Worm (Caenorhabditis elegans) whole organism, L4 larva: ENCODE data around the gene F42A6.5.

ENCODE experiments used
- D1046.2 ChIP-seq: fragments of 200-800 bp; sonication (Bioruptor generic); IDR thresholded peaks from 2 replicates; pipeline ENCODE4 v1.3.6; 2022; ENCODE audit warnings: missing genetic modification characterization, missing compliant biosample characterization
- F44E2.7 ChIP-seq: fragments of 200-800 bp; sonication (Bioruptor generic); IDR thresholded peaks from 2 replicates; pipeline ENCODE4 v2.1.2; 2022; ENCODE audit warnings: missing genetic modification characterization, missing compliant biosample characterization
- R02D3.7 ChIP-seq: fragments of 150-350 bp; sonication (generic microtip); optimal IDR thresholded peaks from 3 replicates; lab custom pipeline; 2014; ENCODE audit warnings: missing biosample characterization, missing genetic modification characterization
- T26A8.4 ChIP-seq: fragments of 200-800 bp; sonication (Bioruptor generic); IDR thresholded peaks from 2 replicates; pipeline ENCODE4 v1.3.6; 2022; ENCODE audit warnings: missing genetic modification characterization, missing compliant biosample characterization
- Y48G9A.11 ChIP-seq: fragments of 200-800 bp; sonication (Bioruptor generic); IDR thresholded peaks from 2 replicates; pipeline ENCODE4 v1.3.6; 2022; ENCODE audit warnings: missing genetic modification reagents, missing genetic modification characterization, missing compliant biosample characterization
- Y5F2A.4 ChIP-seq: fragments of 200-800 bp; sonication (Bioruptor generic); optimal IDR thresholded peaks from 2 replicates; lab custom pipeline; 2018; ENCODE audit warnings: mild to moderate bottlenecking, missing genetic modification characterization, missing compliant biosample characterization
- ZK546.5 ChIP-seq, 2 experiments: sonication (generic microtip); optimal IDR thresholded peaks; 2 replicates each; lab custom pipeline; 2017; ENCODE audit warnings: missing biosample characterization in 2 of 2, missing genetic modification characterization in 2 of 2
- arid-1 ChIP-seq: fragments of 200-800 bp; sonication (Bioruptor generic); conservative IDR thresholded peaks from 2 replicates; pipeline ENCODE4 v1.3.6; 2022; ENCODE audit warnings: missing genetic modification reagents, missing genetic modification characterization, missing compliant biosample characterization
- ceh-28 ChIP-seq: fragments of 150-350 bp; optimal IDR thresholded peaks from 2 replicates; lab custom pipeline; 2014; ENCODE audit warnings: missing biosample characterization, missing genetic modification reagents, missing genetic modification characterization
- ceh-82 ChIP-seq: sonication (generic microtip); optimal IDR thresholded peaks from 2 replicates; lab custom pipeline; 2017; ENCODE audit warnings: missing biosample characterization, missing genetic modification characterization
- daf-16 ChIP-seq, 3 experiments: sonication (generic microtip); optimal IDR thresholded peaks; 2 replicates each; lab custom pipeline; 2016 to 2017; ENCODE audit warnings: missing genetic modification characterization in 3 of 3, missing genetic modification reagents in 3 of 3, mild to moderate bottlenecking in 2 of 3, missing compliant biosample characterization in 2 of 3, missing biosample characterization in 1 of 3, moderate library complexity in 1 of 3
- daf-19 ChIP-seq: fragments of 200-800 bp; sonication (Bioruptor generic); conservative IDR thresholded peaks from 2 replicates; pipeline ENCODE4 v1.3.6; 2022; ENCODE audit warnings: missing genetic modification characterization, missing compliant biosample characterization
- dmd-8 ChIP-seq: fragments of 200-800 bp; sonication (Bioruptor generic); IDR thresholded peaks from 2 replicates; pipeline ENCODE4 v1.3.6; 2022; ENCODE audit warnings: missing genetic modification characterization, missing compliant biosample characterization
- duxl-1 ChIP-seq: sonication (generic microtip); optimal IDR thresholded peaks from 2 replicates; lab custom pipeline; 2016; ENCODE audit warnings: mild to moderate bottlenecking, missing genetic modification characterization, moderate library complexity, missing compliant biosample characterization; ENCODE audit not compliant: poor library complexity
- egl-43 ChIP-seq: fragments of 200-800 bp; sonication (Bioruptor generic); IDR thresholded peaks from 2 replicates; pipeline ENCODE4 v1.3.6; 2022; ENCODE audit warnings: missing genetic modification reagents, missing genetic modification characterization, missing compliant biosample characterization
- fos-1 ChIP-seq: fragments of 150-350 bp; optimal IDR thresholded peaks from 2 replicates; lab custom pipeline; 2014; ENCODE audit warnings: missing biosample characterization, missing genetic modification characterization
- gei-8 ChIP-seq: fragments of 200-800 bp; sonication (Bioruptor generic); optimal IDR thresholded peaks from 2 replicates; lab custom pipeline; 2018; ENCODE audit warnings: mild to moderate bottlenecking, missing genetic modification characterization, missing compliant biosample characterization
- hlh-11 ChIP-seq: fragments of 200-800 bp; sonication (Bioruptor generic); optimal IDR thresholded peaks from 2 replicates; lab custom pipeline; 2018; ENCODE audit warnings: mild to moderate bottlenecking, missing genetic modification characterization, missing compliant biosample characterization
- hlh-30 ChIP-seq: sonication (generic microtip); optimal IDR thresholded peaks from 2 replicates; lab custom pipeline; 2017; ENCODE audit warnings: antibody characterized with exemption, mild to moderate bottlenecking, missing genetic modification characterization, missing compliant biosample characterization; ENCODE audit not compliant: insufficient read depth
- hmg-1.1 ChIP-seq: fragments of 200-800 bp; sonication (Bioruptor generic); IDR thresholded peaks from 2 replicates; pipeline ENCODE4 v1.3.6; 2022; ENCODE audit warnings: missing genetic modification reagents, missing genetic modification characterization, missing compliant biosample characterization
- lin-13 ChIP-seq: fragments of 150-350 bp; optimal IDR thresholded peaks from 2 replicates; lab custom pipeline; 2014; ENCODE audit warnings: missing biosample characterization, missing genetic modification reagents, missing genetic modification characterization
- lin-29 ChIP-seq: fragments of 200-800 bp; sonication (Bioruptor generic); IDR thresholded peaks from 2 replicates; pipeline ENCODE4 v1.3.6; 2022; ENCODE audit warnings: missing genetic modification reagents, missing genetic modification characterization, missing compliant biosample characterization
- lin-38 ChIP-seq: fragments of 200-800 bp; sonication (Bioruptor generic); IDR thresholded peaks from 2 replicates; pipeline ENCODE4 v1.3.6; 2022; ENCODE audit warnings: missing genetic modification reagents, missing genetic modification characterization, missing compliant biosample characterization
- madf-9 ChIP-seq: fragments of 200-800 bp; sonication (Bioruptor generic); conservative IDR thresholded peaks from 2 replicates; pipeline ENCODE4 v1.3.6; 2022; ENCODE audit warnings: missing genetic modification reagents, missing genetic modification characterization, missing compliant biosample characterization
- mep-1 ChIP-seq: fragments of 150-350 bp; sonication (generic microtip); optimal IDR thresholded peaks from 3 replicates; lab custom pipeline; 2014; ENCODE audit warnings: missing biosample characterization, missing genetic modification characterization
- mes-2 ChIP-seq: sonication (generic microtip); optimal IDR thresholded peaks from 2 replicates; lab custom pipeline; 2016; ENCODE audit warnings: missing genotype, mild to moderate bottlenecking, missing genetic modification characterization, missing compliant biosample characterization; ENCODE audit not compliant: poor library complexity, severe bottlenecking
- nhr-237 ChIP-seq: sonication (generic microtip); optimal IDR thresholded peaks from 2 replicates; lab custom pipeline; 2017; ENCODE audit warnings: missing biosample characterization, missing genetic modification characterization
- nhr-6 ChIP-seq: fragments of 150-350 bp; optimal IDR thresholded peaks from 2 replicates; lab custom pipeline; 2014; ENCODE audit warnings: missing biosample characterization, missing genetic modification characterization
- nhr-76 ChIP-seq: fragments of 150-350 bp; optimal IDR thresholded peaks from 2 replicates; lab custom pipeline; 2014; ENCODE audit warnings: missing biosample characterization, missing genetic modification characterization
- nhr-77 ChIP-seq: fragments of 150-350 bp; optimal IDR thresholded peaks from 2 replicates; lab custom pipeline; 2014; ENCODE audit warnings: missing biosample characterization, missing genetic modification characterization
- saeg-2 ChIP-seq: fragments of 200-800 bp; sonication (Bioruptor generic); IDR thresholded peaks from 2 replicates; pipeline ENCODE4 v1.3.6; 2022; ENCODE audit warnings: missing genetic modification reagents, missing genetic modification characterization, missing compliant biosample characterization
- sdz-12 ChIP-seq: fragments of 200-800 bp; sonication (Bioruptor generic); optimal IDR thresholded peaks from 2 replicates; lab custom pipeline; 2018; ENCODE audit warnings: mild to moderate bottlenecking, missing genetic modification characterization, missing compliant biosample characterization
- set-16 ChIP-seq: fragments of 200-800 bp; sonication (Bioruptor generic); IDR thresholded peaks from 2 replicates; pipeline ENCODE4 v1.3.6; 2022; ENCODE audit warnings: missing genetic modification reagents, missing genetic modification characterization, missing compliant biosample characterization
- snpc-1.2 ChIP-seq: fragments of 200-800 bp; sonication (Bioruptor generic); IDR thresholded peaks from 2 replicates; pipeline ENCODE4 v1.3.6; 2022; ENCODE audit warnings: missing genetic modification reagents, missing genetic modification characterization, missing compliant biosample characterization
- tag-97 ChIP-seq: fragments of 200-800 bp; sonication (Bioruptor generic); IDR thresholded peaks from 2 replicates; pipeline ENCODE4 v1.3.6; 2022; ENCODE audit warnings: missing genetic modification characterization, missing compliant biosample characterization
- tra-1 ChIP-seq: fragments of 200-800 bp; sonication (Bioruptor generic); IDR thresholded peaks from 2 replicates; pipeline ENCODE4 v1.3.6; 2022; ENCODE audit warnings: missing genetic modification reagents, missing genetic modification characterization, missing compliant biosample characterization
- unc-130 ChIP-seq: sonication (generic microtip); optimal IDR thresholded peaks from 2 replicates; lab custom pipeline; 2016; ENCODE audit warnings: missing genetic modification reagents, missing genetic modification characterization, missing compliant biosample characterization
- unc-39 ChIP-seq: sonication (generic microtip); optimal IDR thresholded peaks from 2 replicates; lab custom pipeline; 2017; ENCODE audit warnings: missing biosample characterization, missing genetic modification characterization
- zfp-3 ChIP-seq: fragments of 200-800 bp; sonication (Bioruptor generic); conservative IDR thresholded peaks from 2 replicates; pipeline ENCODE4 v1.3.6; 2022; ENCODE audit warnings: missing genetic modification reagents, missing genetic modification characterization, missing compliant biosample characterization
- zip-11 ChIP-seq: fragments of 200-800 bp; sonication (Bioruptor generic); IDR thresholded peaks from 2 replicates; pipeline ENCODE4 v1.3.6; 2022; ENCODE audit warnings: missing genetic modification characterization, missing compliant biosample characterization
- zip-2 ChIP-seq: fragments of 150-350 bp; optimal IDR thresholded peaks from 2 replicates; lab custom pipeline; 2014; ENCODE audit warnings: missing biosample characterization, missing genetic modification characterization
- ztf-11 ChIP-seq: fragments of 150-350 bp; optimal IDR thresholded peaks from 2 replicates; lab custom pipeline; 2014; ENCODE audit warnings: missing biosample characterization, missing genetic modification characterization
- ztf-7 ChIP-seq: fragments of 150-350 bp; optimal IDR thresholded peaks from 2 replicates; lab custom pipeline; 2014; ENCODE audit warnings: missing biosample characterization, missing genetic modification characterization

F42A6.5 gene

DNA sequence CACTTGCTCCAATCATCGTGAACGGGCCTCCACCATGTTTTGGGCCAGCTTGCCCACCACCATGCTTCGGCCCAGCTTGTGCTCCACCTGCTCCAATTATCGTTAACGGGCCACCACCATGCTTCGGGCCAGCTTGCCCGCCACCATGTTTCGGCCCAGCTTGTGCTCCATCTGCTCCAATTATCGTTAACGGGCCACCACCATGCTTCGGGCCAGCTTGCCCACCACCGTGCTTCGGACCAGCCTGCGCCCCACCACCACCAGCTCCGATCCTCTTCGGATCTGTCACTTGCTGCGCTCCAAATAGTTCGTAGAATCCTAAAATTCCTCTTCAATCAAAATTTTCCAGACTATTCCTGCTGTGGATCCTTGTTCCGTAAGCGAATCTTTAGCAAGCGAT, 32.4 kb downstream of the F42A6.5 start:
- 0 out of 2 replicates have a peak, but pooled peaks have one; percentile 17 for TF ChIP-seq egl-43 (GFP tag; lab: Robert Waterston, UW)
- TF ChIP-seq lin-29 (GFP tag; lab: Robert Waterston, UW), result no peak
- TF ChIP-seq dmd-8, result 0 out of 2 replicates have a peak, but pooled peaks have one; percentile 12
- 0 out of 2 replicates have a peak, but pooled peaks have one; percentile 21 for TF ChIP-seq tra-1 (GFP tag; lab: Robert Waterston, UW)
- peak; percentile 88 for TF ChIP-seq set-16 (GFP tag; lab: Robert Waterston, UW)

DNA sequence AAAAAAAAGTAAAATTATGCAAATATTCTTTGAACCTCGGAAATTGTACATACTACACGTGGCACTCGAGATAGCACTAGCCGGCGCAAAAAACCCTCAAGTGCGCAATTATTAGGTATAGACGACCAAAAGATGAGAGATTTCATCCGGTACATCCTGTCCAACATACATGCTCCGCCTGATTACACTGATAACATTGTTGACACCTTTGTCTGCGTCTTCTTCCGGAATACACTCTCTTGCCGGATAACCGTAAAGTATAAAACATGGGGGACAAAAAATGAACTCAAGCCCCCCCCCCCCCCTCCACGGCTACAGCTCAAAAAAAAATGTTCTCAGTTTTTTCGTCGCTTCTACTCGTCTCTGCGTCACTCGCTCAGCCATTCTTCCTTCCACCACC, 33.4 kb downstream of the F42A6.5 start, which contains the start of gene W08E12.6:
W08E12.6 (plus strand) TSS at position 301 of the 400 bp plus-strand sequence.
- TF ChIP-seq ceh-82 (tag; lab: Kevin White, UChicago) (no peak), nhr-6 (tag; lab: Kevin White, UChicago) (no peak), T26A8.4 (GFP tag; lab: Robert Waterston, UW) (no peak), lin-29 (GFP tag; lab: Robert Waterston, UW) (no peak), D1046.2 (GFP tag; lab: Robert Waterston, UW) (no peak), snpc-1.2 (GFP tag; lab: Robert Waterston, UW) (no peak), set-16 (GFP tag; lab: Robert Waterston, UW) (0 out of 2 replicates have a peak, but pooled peaks have one; percentile 8)

DNA sequence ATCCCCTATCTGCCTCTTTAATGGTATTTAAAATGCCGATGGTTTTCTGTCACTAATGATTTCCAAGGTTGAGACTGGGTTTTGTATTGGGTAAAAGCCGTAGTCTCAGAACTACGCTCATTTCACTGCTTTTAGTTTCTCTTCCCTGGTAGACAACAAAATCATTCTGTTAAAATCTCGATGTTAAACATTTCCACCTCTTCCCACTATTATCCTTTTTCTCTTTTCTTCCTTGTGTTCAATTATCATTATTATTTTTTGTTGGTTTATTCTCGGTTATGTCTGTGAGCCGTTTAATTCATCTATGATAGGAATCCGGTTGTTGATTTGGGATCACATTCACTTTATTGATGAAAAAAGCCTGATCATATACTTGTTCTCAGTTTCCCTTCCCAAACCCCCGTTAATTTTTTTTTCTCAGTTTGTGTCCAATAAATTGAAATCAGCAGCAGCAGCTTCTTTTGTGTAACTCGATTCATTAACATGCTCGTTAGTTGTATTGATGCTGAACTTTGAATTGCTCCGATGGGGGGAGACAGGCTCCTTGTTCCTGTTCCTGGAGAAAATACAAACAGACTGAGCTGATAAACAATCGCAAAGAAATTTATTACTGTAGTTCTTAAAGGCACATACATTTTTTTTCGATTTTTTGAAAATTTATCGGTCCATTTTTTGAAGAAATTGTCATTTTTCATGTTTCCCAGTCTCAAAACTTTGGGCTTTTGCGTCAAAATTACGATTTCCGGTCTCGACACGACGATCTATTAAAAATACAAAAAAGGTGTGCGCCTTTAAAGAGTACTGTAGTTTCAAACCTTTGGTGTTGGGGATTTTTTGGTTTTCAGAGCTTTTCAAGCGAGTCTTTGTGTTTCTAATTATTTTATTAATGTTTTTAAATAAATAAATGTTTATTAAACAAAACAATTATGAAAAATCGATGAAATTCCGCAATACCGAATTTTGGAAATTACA, 34.8 kb downstream of the F42A6.5 start:
- TF ChIP-seq daf-16 (GFP tag; optimal IDR thresholded peaks at IDR 0.05; lab: Kevin White, UChicago) (no peak), daf-16 (tag; optimal IDR thresholded peaks at IDR 0.05; lab: Kevin White, UChicago) (peak; percentile 31), zfp-3 (0 out of 2 replicates have a peak, but pooled peaks have one; percentile 20), sdz-12 (GFP tag; lab: Kevin White, UChicago) (peak; percentile 10), hlh-11 (tag; lab: Kevin White, UChicago) (no peak), daf-19 (no peak), fos-1 (tag; lab: Kevin White, UChicago) (no peak), dmd-8 (no peak), unc-130 (peak; percentile 5), mes-2 (tag; lab: Kevin White, UChicago) (peak; percentile 24), lin-13 (GFP tag; lab: Kevin White, UChicago) (no peak), saeg-2 (no peak), hmg-1.1 (GFP tag; lab: Robert Waterston, UW) (no peak), R02D3.7 (tag; lab: Kevin White, UChicago) (no peak), arid-1 (peak; percentile 65), lin-38 (GFP tag; lab: Robert Waterston, UW) (peak; percentile 74), zip-11 (GFP tag; lab: Robert Waterston, UW) (no peak), zip-2 (tag; lab: Kevin White, UChicago) (no peak), Y5F2A.4 (GFP tag; lab: Kevin White, UChicago) (peak; percentile 15), ceh-82 (tag; lab: Kevin White, UChicago) (no peak), unc-39 (tag; lab: Kevin White, UChicago) (no peak), D1046.2 (GFP tag; lab: Robert Waterston, UW) (peak; percentile 46; the same call in 1 of the 2 replicates), ztf-7 (tag; lab: Kevin White, UChicago) (no peak), ceh-28 (tag; lab: Kevin White, UChicago) (no peak), F44E2.7 (GFP tag; lab: Robert Waterston, UW) (no peak), madf-9 (GFP tag; lab: Robert Waterston, UW) (no peak), nhr-237 (tag; lab: Kevin White, UChicago) (no peak), mep-1 (no peak), egl-43 (GFP tag; lab: Robert Waterston, UW) (no peak), ZK546.5 (tag; optimal IDR thresholded peaks at IDR 0.05; lab: Kevin White, UChicago) (no peak), duxl-1 (tag; lab: Kevin White, UChicago) (no peak), gei-8 (GFP tag; lab: Kevin White, UChicago) (no peak), nhr-76 (tag; lab: Kevin White, UChicago) (no peak), nhr-77 (no peak), tag-97 (GFP tag; lab: Robert Waterston, UW) (no peak), Y48G9A.11 (GFP tag; lab: Robert Waterston, UW) (no peak), hlh-30 (no peak), ztf-11 (tag; lab: Kevin White, UChicago) (no peak)
